Worm (Caenorhabditis elegans) whole organism, mixed stage, embryonic: ENCODE results near the gene F21C10.11.

ENCODE experiments used
- M03D4.4 ChIP-seq: sonication (generic microtip); optimal IDR thresholded peaks from 2 replicates; lab custom pipeline; 2017; ENCODE audit warnings: mild to moderate bottlenecking, missing genetic modification characterization, missing compliant biosample characterization
- bed-3 ChIP-seq: fragments of 200-800 bp; sonication (Bioruptor generic); optimal IDR thresholded peaks from 3 replicates; lab custom pipeline; 2018; ENCODE audit warnings: mild to moderate bottlenecking, missing genetic modification characterization, moderate library complexity, missing compliant biosample characterization
- blmp-1 ChIP-seq: fragments of 150-350 bp; optimal IDR thresholded peaks from 2 replicates; lab custom pipeline; 2014; ENCODE audit warnings: missing biosample characterization, missing genetic modification characterization
- ceh-39 ChIP-seq: fragments of 150-350 bp; optimal IDR thresholded peaks from 2 replicates; lab custom pipeline; 2014; ENCODE audit warnings: missing biosample characterization, missing genetic modification characterization
- ceh-83 ChIP-seq: fragments of 200-800 bp; sonication (Bioruptor generic); optimal IDR thresholded peaks from 2 replicates; lab custom pipeline; 2018; ENCODE audit warnings: mild to moderate bottlenecking, missing genetic modification characterization, missing compliant biosample characterization
- ces-1 ChIP-seq: fragments of 150-350 bp; optimal IDR thresholded peaks from 2 replicates; lab custom pipeline; 2014; ENCODE audit warnings: missing biosample characterization, missing genetic modification reagents, missing genetic modification characterization
- cnd-1 ChIP-seq: fragments of 200-800 bp; sonication (Bioruptor generic); optimal IDR thresholded peaks from 2 replicates; lab custom pipeline; 2018; ENCODE audit warnings: mild to moderate bottlenecking, missing genetic modification characterization, missing compliant biosample characterization
- elt-1 ChIP-seq: sonication (generic microtip); optimal IDR thresholded peaks from 2 replicates; lab custom pipeline; 2017; ENCODE audit warnings: missing genetic modification characterization, mild to moderate bottlenecking, missing compliant biosample characterization, antibody characterized with exemption, moderate library complexity, borderline replicate concordance; ENCODE audit not compliant: insufficient read depth
- elt-3 ChIP-seq: fragments of 150-350 bp; optimal IDR thresholded peaks from 2 replicates; lab custom pipeline; 2014; ENCODE audit warnings: missing biosample characterization, missing genetic modification characterization
- flh-1 ChIP-seq: fragments of 200-800 bp; sonication (Bioruptor generic); optimal IDR thresholded peaks from 2 replicates; lab custom pipeline; 2018; ENCODE audit warnings: mild to moderate bottlenecking, missing genetic modification characterization, moderate library complexity, missing compliant biosample characterization
- ham-2 ChIP-seq: fragments of 200-800 bp; sonication (Bioruptor generic); optimal IDR thresholded peaks from 2 replicates; lab custom pipeline; 2018; ENCODE audit warnings: mild to moderate bottlenecking, missing genetic modification characterization, missing compliant biosample characterization
- hlh-1 ChIP-seq: fragments of 150-350 bp; optimal IDR thresholded peaks from 2 replicates; lab custom pipeline; 2014; ENCODE audit warnings: missing biosample characterization, missing genetic modification reagents, missing genetic modification characterization
- lin-13 ChIP-seq: fragments of 150-350 bp; optimal IDR thresholded peaks from 2 replicates; lab custom pipeline; 2014; ENCODE audit warnings: missing biosample characterization, missing genetic modification characterization
- lin-32 ChIP-seq: fragments of 200-800 bp; sonication (Bioruptor generic); optimal IDR thresholded peaks from 2 replicates; lab custom pipeline; 2018; ENCODE audit warnings: mild to moderate bottlenecking, missing genetic modification characterization, missing compliant biosample characterization
- lsy-2 ChIP-seq: fragments of 150-350 bp; optimal IDR thresholded peaks from 2 replicates; lab custom pipeline; 2014; ENCODE audit warnings: missing biosample characterization, missing genetic modification characterization
- mab-5 ChIP-seq: fragments of 150-350 bp; optimal IDR thresholded peaks from 2 replicates; lab custom pipeline; 2014; ENCODE audit warnings: missing biosample characterization, missing genetic modification characterization
- mep-1 ChIP-seq: fragments of 150-350 bp; optimal IDR thresholded peaks from 2 replicates; lab custom pipeline; 2017; ENCODE audit warnings: missing biosample characterization, missing genetic modification reagents, missing genetic modification characterization, inconsistent platforms
- mls-2 ChIP-seq: sonication (generic microtip); optimal IDR thresholded peaks from 2 replicates; lab custom pipeline; 2016; ENCODE audit warnings: mild to moderate bottlenecking, missing genetic modification characterization, moderate library complexity, missing compliant biosample characterization
- nhr-12 ChIP-seq: fragments of 150-350 bp; optimal IDR thresholded peaks from 2 replicates; lab custom pipeline; 2014; ENCODE audit warnings: missing biosample characterization, missing genetic modification characterization
- nhr-2 ChIP-seq: fragments of 150-350 bp; optimal IDR thresholded peaks from 2 replicates; lab custom pipeline; 2014; ENCODE audit warnings: missing biosample characterization, missing genetic modification characterization
- nhr-237 ChIP-seq: fragments of 150-350 bp; optimal IDR thresholded peaks from 2 replicates; lab custom pipeline; 2014; ENCODE audit warnings: missing biosample characterization, missing genetic modification characterization
- nhr-76 ChIP-seq: sonication (generic microtip); optimal IDR thresholded peaks from 2 replicates; lab custom pipeline; 2017; ENCODE audit warnings: missing biosample characterization, missing genetic modification characterization
- pha-4 ChIP-seq: fragments of 150-350 bp; optimal IDR thresholded peaks from 2 replicates; lab custom pipeline; 2018; ENCODE audit warnings: missing biosample characterization, missing genetic modification reagents, missing genetic modification characterization
- sem-2 ChIP-seq: fragments of 200-800 bp; sonication (Bioruptor generic); optimal IDR thresholded peaks from 2 replicates; lab custom pipeline; 2018; ENCODE audit warnings: mild to moderate bottlenecking, missing genetic modification characterization, missing compliant biosample characterization
- snpc-4 ChIP-seq: fragments of 150-350 bp; optimal IDR thresholded peaks from 2 replicates; lab custom pipeline; 2014; ENCODE audit warnings: missing biosample characterization, missing genetic modification characterization
- sptf-1 ChIP-seq: sonication (generic microtip); optimal IDR thresholded peaks from 2 replicates; lab custom pipeline; 2017; ENCODE audit warnings: mild to moderate bottlenecking, missing genetic modification characterization, moderate library complexity, missing compliant biosample characterization
- unc-120 ChIP-seq: sonication (generic microtip); optimal IDR thresholded peaks from 2 replicates; lab custom pipeline; 2017; ENCODE audit warnings: missing genetic modification characterization, missing compliant biosample characterization; ENCODE audit not compliant: poor library complexity, severe bottlenecking
- unc-39 ChIP-seq: fragments of 150-350 bp; optimal IDR thresholded peaks from 2 replicates; lab custom pipeline; 2014; ENCODE audit warnings: missing biosample characterization, missing genetic modification characterization
- unc-62 ChIP-seq: fragments of 150-350 bp; optimal IDR thresholded peaks from 2 replicates; lab custom pipeline; 2014; ENCODE audit warnings: missing biosample characterization, missing genetic modification reagents, missing genetic modification characterization
- zip-8 ChIP-seq: fragments of 150-350 bp; optimal IDR thresholded peaks from 2 replicates; lab custom pipeline; 2014; ENCODE audit warnings: missing biosample characterization, missing genetic modification characterization
- ztf-11 ChIP-seq: fragments of 150-350 bp; optimal IDR thresholded peaks from 2 replicates; lab custom pipeline; 2014; ENCODE audit warnings: missing biosample characterization, missing genetic modification characterization

The F21C10.11 gene

DNA sequence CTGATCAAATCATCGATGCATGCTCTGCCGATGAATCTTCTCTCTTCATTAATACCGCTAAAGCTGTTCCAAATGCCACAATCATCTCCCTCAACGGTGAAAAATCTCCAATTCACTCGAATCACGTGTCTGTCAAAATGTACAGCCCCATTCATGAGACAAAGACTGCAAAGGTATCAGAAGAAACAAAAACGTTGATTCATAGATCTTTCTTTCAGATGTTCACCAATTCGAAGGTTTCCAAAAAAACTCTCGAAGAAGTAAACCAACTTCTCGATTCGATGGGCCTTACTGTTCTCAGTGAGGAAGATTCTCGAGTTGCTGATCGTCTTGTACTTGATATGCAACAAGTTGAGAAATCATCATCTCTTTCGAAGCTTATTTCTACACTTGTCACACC is 26.6 kb upstream of the F21C10.11 start:
- TF ChIP-seq unc-39 (no peak), ceh-83 (GFP tag; lab: Kevin White, UChicago) (no peak), cnd-1 (tag; lab: Kevin White, UChicago) (no peak), M03D4.4 (tag; lab: Kevin White, UChicago) (no peak), unc-120 (tag; lab: Kevin White, UChicago) (no peak), snpc-4 (tag; lab: Kevin White, UChicago) (no peak)

- TF ChIP-seq mep-1 (tag; lab: Kevin White, UChicago) = no peak
- no peak for TF ChIP-seq nhr-237 (tag; lab: Kevin White, UChicago)
- TF ChIP-seq lin-32 (GFP tag; lab: Kevin White, UChicago) = no peak
- TF ChIP-seq nhr-76 = no peak
- TF ChIP-seq hlh-1 (tag; lab: Kevin White, UChicago) = no peak
- no peak for TF ChIP-seq elt-3
- TF ChIP-seq elt-1 (tag; lab: Kevin White, UChicago) = no peak
- TF ChIP-seq unc-39 = no peak
Measured at ce11 chrV:9097213-9097612, 26.1 kb upstream of the F21C10.11 start.

DNA sequence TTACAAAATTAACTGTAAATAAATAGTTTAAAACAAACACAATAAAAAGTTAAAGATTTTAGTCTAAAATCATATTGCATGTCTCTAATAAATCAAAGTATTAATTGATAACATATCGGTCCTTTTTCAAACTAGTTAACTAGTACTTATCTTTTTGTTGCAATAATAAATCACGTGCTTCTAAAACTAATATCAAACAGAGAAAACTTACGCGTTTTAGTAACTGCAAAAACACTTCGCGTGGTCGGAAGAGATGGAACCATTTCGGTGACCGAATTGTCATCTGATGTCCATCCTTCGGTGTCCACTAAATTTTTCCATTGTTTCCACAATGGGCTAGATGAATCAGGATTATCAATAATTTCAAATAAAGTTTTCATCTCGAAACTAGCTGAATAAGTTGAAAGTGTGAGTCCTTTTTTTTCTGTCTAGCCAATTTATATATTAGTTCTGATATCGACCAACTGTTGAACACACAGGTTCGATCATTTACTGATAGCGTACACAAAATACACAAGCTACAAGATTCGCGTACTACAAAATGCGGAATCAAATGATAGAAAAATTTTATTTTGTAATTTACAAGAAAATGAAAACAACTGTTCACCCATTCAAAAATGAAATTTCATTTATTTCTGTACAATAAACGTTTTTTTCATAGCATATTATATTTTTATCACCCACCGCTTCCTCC is 24.9 kb upstream of the F21C10.11 start, which contains the start of gene F21C10.9:
TSS of gene F21C10.9 (minus strand) at position 417 of the 694 bp plus-strand sequence.
- TF ChIP-seq elt-1 (tag; lab: Kevin White, UChicago) (no peak), ces-1 (GFP tag; lab: Kevin White, UChicago) (no peak), nhr-237 (tag; lab: Kevin White, UChicago) (no peak), nhr-12 (tag; lab: Kevin White, UChicago) (no peak), flh-1 (no peak), hlh-1 (tag; lab: Kevin White, UChicago) (no peak), sptf-1 (no peak), lin-13 (tag; lab: Kevin White, UChicago) (no peak), blmp-1 (no peak), zip-8 (tag; lab: Kevin White, UChicago) (no peak), snpc-4 (tag; lab: Kevin White, UChicago) (no peak), lsy-2 (tag; lab: Kevin White, UChicago) (no peak), sem-2 (GFP tag; lab: Kevin White, UChicago) (no peak), ceh-83 (GFP tag; lab: Kevin White, UChicago) (no peak), mab-5 (tag; lab: Kevin White, UChicago) (no peak), pha-4 (tag; lab: Kevin White, UChicago) (no peak)

DNA sequence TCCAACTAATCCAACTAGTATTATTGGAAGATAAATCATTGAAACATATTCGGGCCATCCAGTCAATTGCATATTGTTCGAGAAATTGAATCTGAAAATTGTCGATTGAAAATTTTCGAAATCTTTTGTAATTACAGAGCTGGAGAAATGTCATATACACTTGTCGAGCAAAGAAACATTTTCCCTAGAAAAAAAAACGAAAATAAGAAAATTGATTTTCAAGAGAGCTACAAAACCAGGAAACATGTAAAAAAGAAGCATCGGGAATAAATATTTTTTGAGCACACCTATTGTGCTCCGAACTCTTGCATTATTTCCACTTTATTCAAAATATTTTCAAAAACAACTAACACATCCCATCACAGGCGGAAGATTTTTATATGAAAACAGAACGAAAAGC is 22.2 kb upstream of the F21C10.11 start, which contains the start of gene frpr-6:
TSS of gene frpr-6 (minus strand) at position 101 of the 400 bp plus-strand sequence.
- TF ChIP-seq lsy-2 (tag; lab: Kevin White, UChicago) (no peak), ceh-83 (GFP tag; lab: Kevin White, UChicago) (no peak), ztf-11 (no peak), mls-2 (tag; lab: Kevin White, UChicago) (no peak), nhr-2 (tag; lab: Kevin White, UChicago) (no peak), bed-3 (GFP tag; lab: Kevin White, UChicago) (no peak), elt-1 (tag; lab: Kevin White, UChicago) (no peak), nhr-237 (tag; lab: Kevin White, UChicago) (no peak), unc-39 (no peak), unc-62 (GFP tag; lab: Kevin White, UChicago) (no peak), zip-8 (tag; lab: Kevin White, UChicago) (no peak)

DNA sequence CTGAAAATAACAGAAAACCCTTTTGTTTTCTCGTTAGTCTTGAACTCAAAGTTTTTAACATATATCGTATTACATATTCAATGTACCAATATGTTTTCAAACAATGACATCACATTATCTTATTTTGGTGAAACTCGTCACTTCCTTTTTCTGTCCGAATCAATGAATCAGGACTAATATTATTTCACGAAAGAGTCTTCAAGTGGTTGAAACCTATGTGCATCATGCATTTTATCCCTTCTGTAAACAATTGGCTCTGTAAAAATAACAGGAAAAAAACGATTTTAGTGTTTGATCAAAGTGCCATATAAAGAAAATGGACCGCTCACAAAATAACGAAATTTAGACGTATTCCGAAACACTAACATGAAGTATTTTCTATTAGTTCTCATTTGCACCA is 15.1 kb upstream of the F21C10.11 start, which contains the start of gene F21C10.18:
TSS of gene F21C10.18 (plus strand) at position 301 of the 400 bp plus-strand sequence.
- TF ChIP-seq ham-2 (GFP tag; lab: Kevin White, UChicago) (no peak), mab-5 (tag; lab: Kevin White, UChicago) (no peak), M03D4.4 (tag; lab: Kevin White, UChicago) (no peak), hlh-1 (tag; lab: Kevin White, UChicago) (no peak), mep-1 (tag; lab: Kevin White, UChicago) (no peak), elt-3 (no peak), snpc-4 (tag; lab: Kevin White, UChicago) (no peak), nhr-2 (tag; lab: Kevin White, UChicago) (no peak), elt-1 (tag; lab: Kevin White, UChicago) (no peak), blmp-1 (no peak), ceh-39 (tag; lab: Kevin White, UChicago) (no peak), pha-4 (tag; lab: Kevin White, UChicago) (no peak), nhr-76 (no peak), flh-1 (no peak), ces-1 (GFP tag; lab: Kevin White, UChicago) (no peak), nhr-237 (tag; lab: Kevin White, UChicago) (no peak)
